Worm (Caenorhabditis elegans): ENCODE data around the gene C17H12.2.
"Not testable (repeated sequence)": the region's sequence is repeated elsewhere in the genome, so short reads cannot be mapped to it uniquely, and the experiment has no call there.

The C17H12.2 gene

DNA sequence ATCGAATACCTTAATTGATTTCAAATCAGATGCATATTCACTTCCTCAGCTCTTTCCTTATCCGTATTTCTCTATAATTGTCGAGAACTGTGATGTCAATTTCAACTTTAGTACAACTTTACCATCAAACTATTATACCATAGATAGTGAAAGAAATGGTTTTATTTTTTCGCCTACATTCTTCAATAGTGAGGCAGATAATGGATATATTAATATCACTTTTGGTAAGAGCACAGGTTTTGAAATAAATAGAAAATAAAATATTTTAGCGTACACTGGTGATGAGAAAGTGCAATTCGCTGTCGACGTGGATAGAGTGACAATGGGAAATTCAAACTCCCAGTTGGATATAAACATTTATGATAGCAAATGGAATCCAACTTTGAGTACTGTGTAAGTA, 41.9 kb upstream of the C17H12.2 start:
- TF ChIP-seq Y22D7AL.16 (tag; optimal IDR thresholded peaks at IDR 0.05) (no peak), sox-4 (tag; optimal IDR thresholded peaks at IDR 0.05) (no peak), C38D4.7 (GFP tag; optimal IDR thresholded peaks at IDR 0.05) (no peak), K02D7.2 (tag; optimal IDR thresholded peaks at IDR 0.05) (no peak), hlh-15 (tag; optimal IDR thresholded peaks at IDR 0.05) (no peak), ceh-9 (tag; optimal IDR thresholded peaks at IDR 0.05) (no peak), ceh-14 (tag; optimal IDR thresholded peaks at IDR 0.05) (no peak)

DNA sequence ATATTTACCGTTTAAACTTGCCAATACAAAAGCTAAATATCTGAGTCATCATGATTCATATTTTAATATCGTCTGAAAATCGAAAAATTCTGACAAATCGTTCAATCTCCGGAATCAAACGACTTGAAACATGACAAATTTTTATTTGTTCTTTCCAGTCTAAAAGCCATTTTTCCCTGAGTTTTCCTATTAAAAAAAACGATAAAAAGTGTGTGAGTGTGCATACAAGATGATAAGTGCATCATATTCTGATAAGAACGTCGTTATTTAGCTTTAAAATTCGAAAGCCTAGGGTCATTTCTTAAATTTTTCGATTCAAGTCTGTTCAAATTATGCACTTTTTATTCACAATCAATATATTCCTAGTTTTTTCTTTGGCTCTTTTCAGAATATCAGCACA, 39.6 kb upstream of the C17H12.2 start, which contains the start of gene H20E11.1:
TSS of gene H20E11.1 (plus strand) at position 244 of the 400 bp plus-strand sequence.
- TF ChIP-seq lim-6 (tag; optimal IDR thresholded peaks at IDR 0.05) = no peak
- TF ChIP-seq fkh-6 (tag; optimal IDR thresholded peaks at IDR 0.05) = no peak
- TF ChIP-seq ceh-18 (tag; optimal IDR thresholded peaks at IDR 0.05) = no peak
- no peak for TF ChIP-seq Y22D7AL.16 (tag; optimal IDR thresholded peaks at IDR 0.05)
- TF ChIP-seq tbx-2 (tag; optimal IDR thresholded peaks at IDR 0.05) = no peak
- TF ChIP-seq C08G9.2 (tag; optimal IDR thresholded peaks at IDR 0.05) = no peak
- TF ChIP-seq F13H6.1 (tag; optimal IDR thresholded peaks at IDR 0.05) = no peak
- no peak for TF ChIP-seq ceh-22 (tag; optimal IDR thresholded peaks at IDR 0.05)
- TF ChIP-seq nhr-232 (tag; optimal IDR thresholded peaks at IDR 0.05) = no peak
- no peak for TF ChIP-seq ceh-34 (tag; optimal IDR thresholded peaks at IDR 0.05)
- no peak for TF ChIP-seq elt-4 (tag; optimal IDR thresholded peaks at IDR 0.05)
- no peak for TF ChIP-seq pqm-1 (tag; optimal IDR thresholded peaks at IDR 0.05)
- no peak for TF ChIP-seq ttx-3 (tag; optimal IDR thresholded peaks at IDR 0.05)
- TF ChIP-seq sdc-2 (tag; optimal IDR thresholded peaks at IDR 0.05) = no peak

DNA sequence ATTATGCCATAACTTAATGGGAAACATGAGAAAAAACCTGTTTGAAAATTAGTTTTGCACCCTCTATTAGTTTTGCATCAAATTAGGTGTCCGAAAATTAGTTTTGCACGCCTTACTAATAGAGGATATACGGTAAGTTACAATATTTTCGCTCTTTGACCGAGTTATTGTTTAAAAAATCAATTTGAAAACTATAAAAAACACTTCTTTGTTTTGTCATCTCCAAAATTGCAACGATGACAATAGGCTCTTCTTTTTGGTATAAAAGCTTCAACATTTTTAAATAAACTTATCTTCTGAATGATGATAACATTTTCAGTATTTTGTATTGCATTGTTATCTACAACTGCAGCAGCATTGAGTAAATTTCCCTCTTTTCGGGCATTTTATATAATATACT, 37.2 kb upstream of the C17H12.2 start, which contains the start of gene H20E11.2:
TSS of gene H20E11.2 (plus strand) at position 301 of the 400 bp plus-strand sequence.
- TF ChIP-seq pha-4, fkh-6, ceh-48 (tag; optimal IDR thresholded peaks at IDR 0.05): not testable (repeated sequence)

DNA sequence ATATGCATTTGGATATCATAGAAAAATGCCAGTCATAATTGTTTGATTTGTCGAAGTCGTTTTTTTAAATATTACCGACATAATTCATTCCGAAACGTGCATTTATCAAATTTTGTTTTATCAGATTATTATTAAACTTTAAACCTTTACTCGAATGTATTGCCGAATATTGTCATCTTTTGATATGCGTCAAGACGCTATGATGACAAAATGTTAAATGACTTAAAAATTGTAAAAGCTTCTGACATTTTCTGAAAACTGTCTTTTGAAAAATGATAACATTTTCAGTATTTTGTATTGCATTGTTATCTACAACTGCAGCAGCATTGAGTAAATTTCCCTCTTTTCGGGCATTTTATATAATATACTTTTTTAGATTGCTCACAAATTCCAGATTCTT, 34.3 kb upstream of the C17H12.2 start, which contains the start of gene H20E11.3:
TSS of gene H20E11.3 (plus strand) at position 195 of the 400 bp plus-strand sequence.
- no peak for TF ChIP-seq Y22D7AL.16 (tag; optimal IDR thresholded peaks at IDR 0.05)
- TF ChIP-seq ceh-24 (tag; optimal IDR thresholded peaks at IDR 0.05) = no peak
- TF ChIP-seq madf-2 (tag; optimal IDR thresholded peaks at IDR 0.05) = no peak

DNA sequence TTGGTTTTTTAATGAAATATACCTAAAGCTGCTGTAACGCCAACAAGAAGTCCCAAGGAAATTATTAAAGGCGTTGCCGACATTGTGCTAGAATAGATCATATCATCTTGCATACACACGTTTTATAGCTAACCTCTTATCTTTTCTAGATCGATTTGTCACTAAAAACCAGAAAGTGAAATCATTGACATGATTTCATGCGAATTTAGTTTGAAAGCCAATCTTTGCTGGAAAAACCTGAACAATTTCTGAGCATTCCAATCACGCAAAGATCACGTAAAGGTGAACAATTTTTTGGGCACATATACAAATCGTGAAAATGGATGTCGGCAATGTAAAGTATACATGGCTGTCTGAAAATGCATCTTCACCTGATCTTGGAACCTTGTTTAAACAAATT, 32.1 kb upstream of the C17H12.2 start, which contains the start of gene C17H12.6:
TSS of gene C17H12.6 (minus strand) at position 101 of the 400 bp plus-strand sequence.
- TF ChIP-seq odd-2 (tag; optimal IDR thresholded peaks at IDR 0.05) (no peak), ceh-24 (tag; optimal IDR thresholded peaks at IDR 0.05) (no peak), ceh-9 (tag; optimal IDR thresholded peaks at IDR 0.05) (no peak), pag-3 (tag; optimal IDR thresholded peaks at IDR 0.05; ENCODE audit: borderline replicate concordance) (no peak), unc-3 (GFP tag; conservative IDR thresholded peaks at IDR 0.05) (no peak), unc-3 (tag; optimal IDR thresholded peaks at IDR 0.05) (no peak), elt-4 (tag; optimal IDR thresholded peaks at IDR 0.05) (no peak), nfya-1 (tag; optimal IDR thresholded peaks at IDR 0.05) (no peak), tbx-2 (tag; optimal IDR thresholded peaks at IDR 0.05) (no peak), che-1 (tag; optimal IDR thresholded peaks at IDR 0.05) (no peak), ttx-3 (tag; optimal IDR thresholded peaks at IDR 0.05) (no peak), ztf-16 (tag; optimal IDR thresholded peaks at IDR 0.05) (no peak), ceh-45 (GFP tag; IDR thresholded peaks at IDR 0.05) (no peak), pqm-1 (tag; optimal IDR thresholded peaks at IDR 0.05) (no peak), ceh-48 (tag; optimal IDR thresholded peaks at IDR 0.05) (no peak), tbx-7 (tag; optimal IDR thresholded peaks at IDR 0.05) (no peak), ceh-31 (tag; optimal IDR thresholded peaks at IDR 0.05) (no peak), ceh-30 (tag; optimal IDR thresholded peaks at IDR 0.05) (no peak), pros-1 (tag; optimal IDR thresholded peaks at IDR 0.05) (no peak)
